Worm (Caenorhabditis elegans): ENCODE data around the gene cyp-33E3.

The cyp-33E3 gene

ce11 chrIV:8625730-8626129 lies 10.9 kb downstream of the cyp-33E3 start:
- peak in 1 of 6 experiments; percentile 55 for TF ChIP-seq elt-3 (tag; optimal IDR thresholded peaks at IDR 0.05)
- no peak for TF ChIP-seq nhr-77 (tag; optimal IDR thresholded peaks at IDR 0.05)
- TF ChIP-seq blmp-1 (tag; optimal IDR thresholded peaks at IDR 0.05), result peak; percentile 48
- peak; percentile 70 for TF ChIP-seq nhr-85 (tag)

DNA sequence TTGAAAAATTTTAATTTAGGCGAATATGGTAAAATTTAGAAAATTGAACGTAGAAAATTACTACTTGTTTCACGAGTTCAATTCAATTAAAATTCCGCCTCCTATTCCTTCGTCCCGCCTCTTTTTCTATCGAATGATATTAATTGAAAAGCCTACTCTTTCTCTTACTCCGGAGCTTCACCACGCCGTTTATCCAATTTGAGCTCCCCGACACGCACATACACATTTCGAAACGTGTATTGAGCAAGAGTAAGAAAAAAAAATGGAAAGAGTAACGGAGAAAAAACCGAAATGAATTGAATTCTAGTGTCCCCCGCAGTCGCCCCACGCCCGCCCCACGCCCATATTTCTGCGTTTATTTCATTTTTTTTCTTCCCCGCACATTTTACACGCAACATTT lies 11.5 kb downstream of the cyp-33E3 start:
- TF ChIP-seq ceh-8 (GFP tag; optimal IDR thresholded peaks at IDR 0.05) (no peak), lin-14 (GFP tag; optimal IDR thresholded peaks at IDR 0.05) (peak; percentile 68), ces-1 (GFP tag; optimal IDR thresholded peaks at IDR 0.05) (peak; percentile 61)

- peak in 1 of 2 experiments; percentile 41 for TF ChIP-seq egl-27 (tag; optimal IDR thresholded peaks at IDR 0.05)
- TF ChIP-seq nhr-71 (tag; optimal IDR thresholded peaks at IDR 0.05), result peak; percentile 54
- no peak for TF ChIP-seq lin-39 (tag; optimal IDR thresholded peaks at IDR 0.05)
- no peak for TF ChIP-seq unc-130 (tag; optimal IDR thresholded peaks at IDR 0.05)
- TF ChIP-seq lin-35 (GFP tag; optimal IDR thresholded peaks at IDR 0.05), result peak in 1 of 2 experiments; percentile 47
- no peak for TF ChIP-seq tlp-1 (tag; optimal IDR thresholded peaks at IDR 0.05)
- TF ChIP-seq ama-1 (optimal IDR thresholded peaks at IDR 0.05), result no peak
- TF ChIP-seq skn-1 (tag; optimal IDR thresholded peaks at IDR 0.05), result peak; percentile 48
- TF ChIP-seq ceh-88 (GFP tag; IDR thresholded peaks at IDR 0.05), result no peak
- peak; percentile 86 for TF ChIP-seq lin-14 (GFP tag; optimal IDR thresholded peaks at IDR 0.05)
- TF ChIP-seq mab-9 (GFP tag; IDR thresholded peaks at IDR 0.05), result no peak
- TF ChIP-seq lin-15B (tag; optimal IDR thresholded peaks at IDR 0.05), result no peak
- TF ChIP-seq alr-1 (tag; optimal IDR thresholded peaks at IDR 0.05; ENCODE audit: borderline replicate concordance), result no peak
- no peak for TF ChIP-seq zip-4 (GFP tag; optimal IDR thresholded peaks at IDR 0.05)
- TF ChIP-seq tbx-2 (tag; optimal IDR thresholded peaks at IDR 0.05), result peak; percentile 20
- TF ChIP-seq Y116A8C.19 (tag; optimal IDR thresholded peaks at IDR 0.05; ENCODE audit: borderline replicate concordance), result no peak
- TF ChIP-seq irx-1 (tag; optimal IDR thresholded peaks at IDR 0.05), result no peak
- no peak for TF ChIP-seq hlh-17 (GFP tag; optimal IDR thresholded peaks at IDR 0.05; ENCODE audit: borderline replicate concordance)
- TF ChIP-seq elt-3 (tag; optimal IDR thresholded peaks at IDR 0.05), result peak in 1 of 6 experiments; percentile 27
- TF ChIP-seq ets-5 (GFP tag; IDR thresholded peaks at IDR 0.05), result no peak
- no peak for TF ChIP-seq jun-1 (tag; optimal IDR thresholded peaks at IDR 0.05)
- no peak for TF ChIP-seq fkh-10 (GFP tag; optimal IDR thresholded peaks at IDR 0.05)
- peak; percentile 9 for TF ChIP-seq xbp-1 (tag; optimal IDR thresholded peaks at IDR 0.05)
- TF ChIP-seq grh-1 (GFP tag; IDR thresholded peaks at IDR 0.05), result no peak
- no peak for TF ChIP-seq sup-37 (GFP tag; optimal IDR thresholded peaks at IDR 0.05)
- peak in 1 of 2 experiments; percentile 13 for TF ChIP-seq mdl-1 (tag; optimal IDR thresholded peaks at IDR 0.05)
- peak in 2 of 3 experiments; percentile 19 for TF ChIP-seq dpl-1 (GFP tag; optimal IDR thresholded peaks at IDR 0.05)
- TF ChIP-seq aly-2 (tag; optimal IDR thresholded peaks at IDR 0.05), result no peak
- peak in 1 of 2 experiments; percentile 49 for TF ChIP-seq lsy-2 (tag; optimal IDR thresholded peaks at IDR 0.05)
- TF ChIP-seq nhr-85 (tag), result peak; percentile 88
- TF ChIP-seq aha-1 (tag; optimal IDR thresholded peaks at IDR 0.05), result no peak
- TF ChIP-seq C04F5.9 (tag; optimal IDR thresholded peaks at IDR 0.05), result no peak
- TF ChIP-seq F16B12.6 (tag; optimal IDR thresholded peaks at IDR 0.05), result no peak
- TF ChIP-seq sox-4 (tag; optimal IDR thresholded peaks at IDR 0.05), result no peak
- TF ChIP-seq C34B4.2 (tag; optimal IDR thresholded peaks at IDR 0.05), result no peak
- TF ChIP-seq nhr-90 (tag; optimal IDR thresholded peaks at IDR 0.05; ENCODE audit: poor library complexity), result peak; percentile 29
- TF ChIP-seq nhr-19 (GFP tag; conservative IDR thresholded peaks at IDR 0.05), result 0 out of 2 replicates have a peak, but pooled peaks have one; percentile 12
- TF ChIP-seq nhr-76 (tag; optimal IDR thresholded peaks at IDR 0.05), result no peak
- TF ChIP-seq lin-13 (GFP tag; optimal IDR thresholded peaks at IDR 0.05), result no peak
- no peak for TF ChIP-seq isw-1 (GFP tag; IDR thresholded peaks at IDR 0.05)
- no peak for TF ChIP-seq lir-3 (tag; optimal IDR thresholded peaks at IDR 0.05; ENCODE audit: poor library complexity)
- no peak for TF ChIP-seq snpc-4 (tag; optimal IDR thresholded peaks at IDR 0.05)
- TF ChIP-seq ceh-82 (tag; optimal IDR thresholded peaks at IDR 0.05), result peak in 2 of 3 experiments; percentile 7 to 17
- TF ChIP-seq fos-1 (tag; optimal IDR thresholded peaks at IDR 0.05), result no peak
- no peak for TF ChIP-seq nhr-11 (tag; optimal IDR thresholded peaks at IDR 0.05)
- TF ChIP-seq ceh-8 (GFP tag; optimal IDR thresholded peaks at IDR 0.05), result no peak
Observed at ce11 chrIV:8627328-8627727, 12.5 kb downstream of the cyp-33E3 start, which contains the start of gene F42A9.11. Gene F42A9.11 (plus strand): TSS chrIV:8627637.
